Worm (Caenorhabditis elegans) whole organism, L4 larva: ENCODE data around the gene rsp-4.

Source experiments
- gei-8 ChIP-seq: fragments of 200-800 bp; sonication (Bioruptor generic); optimal IDR thresholded peaks from 2 replicates; lab custom pipeline; 2018; ENCODE audit warnings: mild to moderate bottlenecking, missing genetic modification characterization, missing compliant biosample characterization
- hlh-30 ChIP-seq: sonication (generic microtip); optimal IDR thresholded peaks from 2 replicates; lab custom pipeline; 2017; ENCODE audit warnings: antibody characterized with exemption, mild to moderate bottlenecking, missing genetic modification characterization, missing compliant biosample characterization; ENCODE audit not compliant: insufficient read depth
- mdt-29 ChIP-seq: fragments of 200-800 bp; sonication (Bioruptor generic); IDR thresholded peaks from 2 replicates; pipeline ENCODE4 v1.3.6; 2022; ENCODE audit warnings: missing genetic modification reagents, missing genetic modification characterization, missing compliant biosample characterization
- spr-1 ChIP-seq: sonication (generic microtip); optimal IDR thresholded peaks from 2 replicates; lab custom pipeline; 2016; ENCODE audit warnings: mild to moderate bottlenecking, missing genetic modification characterization, missing compliant biosample characterization

- no peak for TF ChIP-seq spr-1
- no peak for TF ChIP-seq mdt-29
- peak; percentile 62 for TF ChIP-seq hlh-30 (tag; lab: Kevin White, UChicago)
- no peak for TF ChIP-seq gei-8
Observed at ce11 chrII:5342412-5342811, 46.2 kb downstream of the rsp-4 start.
